Worm (Caenorhabditis elegans) whole organism, L2 larva: ENCODE data around the gene cyp-34A6.

ENCODE experiments used
- ama-1 ChIP-seq: fragments of 150-350 bp; optimal IDR thresholded peaks from 2 replicates; lab custom pipeline; 2018; ENCODE audit warnings: inconsistent platforms
- egl-27 ChIP-seq: sonication (generic microtip); optimal IDR thresholded peaks from 3 replicates; lab custom pipeline; 2017; ENCODE audit warnings: missing biosample characterization, missing genetic modification reagents, missing genetic modification characterization
- elt-3 ChIP-seq: sonication (generic microtip); optimal IDR thresholded peaks from 2 replicates; lab custom pipeline; 2017; ENCODE audit warnings: missing biosample characterization, missing genetic modification characterization
- mab-5 ChIP-seq: fragments of 150-350 bp; optimal IDR thresholded peaks from 2 replicates; lab custom pipeline; 2014; ENCODE audit warnings: missing biosample characterization, missing genetic modification characterization
- nhr-6 ChIP-seq: fragments of 150-350 bp; optimal IDR thresholded peaks from 2 replicates; lab custom pipeline; 2014; ENCODE audit warnings: missing biosample characterization, missing genetic modification characterization

DNA sequence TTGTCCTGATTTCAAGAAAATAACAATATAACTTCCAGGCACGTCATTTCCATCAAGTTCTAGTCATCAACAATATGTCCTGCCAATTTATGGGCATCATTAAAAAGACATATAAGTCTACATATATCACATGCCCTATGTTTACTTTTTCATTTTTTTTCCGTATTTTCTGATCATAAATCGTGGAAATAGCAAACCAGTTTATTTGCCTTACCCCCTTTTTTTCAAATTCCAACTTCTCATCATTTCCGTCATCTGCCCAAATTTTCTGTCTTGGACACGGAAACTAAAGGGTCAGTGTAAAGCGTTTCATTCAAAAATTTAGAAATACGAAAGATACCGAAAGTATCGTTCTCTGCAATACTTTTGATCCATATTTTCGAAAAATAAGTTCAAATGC, 31.2 kb upstream of the cyp-34A6 start:
- TF ChIP-seq nhr-6 (tag; lab: Kevin White, UChicago) (no peak), mab-5 (tag; lab: Kevin White, UChicago) (no peak), elt-3 (tag; lab: Kevin White, UChicago) (no peak), egl-27 (tag; lab: Kevin White, UChicago) (no peak), ama-1 (lab: Kevin White, UChicago) (no peak)
